Fruit fly (Drosophila melanogaster) whole organism, embryonic: Measurements from ENCODE around the gene CG7506.

ENCODE experiments used
- Atf-2 ChIP-seq: fragments of 200-800 bp; sonication (Bioruptor generic); optimal IDR thresholded peaks from 2 replicates; lab custom pipeline; 2016; ENCODE audit warnings: missing biosample characterization, missing genetic modification characterization
- B-H1 ChIP-seq: fragments of 200-800 bp; sonication (Bioruptor generic); IDR thresholded peaks from 3 replicates; pipeline ENCODE4 v1.3.6; 2022; ENCODE audit warnings: missing biosample characterization, missing genetic modification characterization
- CG10366 ChIP-seq: fragments of 200-800 bp; sonication (Bioruptor generic); IDR thresholded peaks from 2 replicates; pipeline ENCODE4 v1.3.6; 2022; ENCODE audit warnings: missing biosample characterization, missing genetic modification characterization
- CG13296 ChIP-seq: fragments of 200-800 bp; sonication (Bioruptor generic); optimal IDR thresholded peaks from 3 replicates; lab custom pipeline; 2018; ENCODE audit warnings: missing biosample characterization, mild to moderate bottlenecking, missing genetic modification characterization
- CG14441 ChIP-seq: fragments of 200-800 bp; sonication (Bioruptor generic); IDR thresholded peaks from 2 replicates; pipeline ENCODE4 v1.3.6; 2022; ENCODE audit warnings: missing biosample characterization, missing genetic modification characterization
- CG15514 ChIP-seq: fragments of 200-800 bp; sonication (Bioruptor generic); optimal IDR thresholded peaks from 3 replicates; lab custom pipeline; 2017; ENCODE audit warnings: missing biosample characterization, missing genetic modification characterization, mild to moderate bottlenecking, moderate library complexity, missing genetic modification reagents
- CG15696 ChIP-seq: fragments of 200-800 bp; sonication (Bioruptor generic); optimal IDR thresholded peaks from 2 replicates; lab custom pipeline; 2019; ENCODE audit warnings: missing biosample characterization, mild to moderate bottlenecking, missing genetic modification characterization, moderate library complexity
- CG17829 ChIP-seq: fragments of 200-800 bp; optimal IDR thresholded peaks from 2 replicates; lab custom pipeline; 2019; ENCODE audit warnings: missing biosample characterization, mild to moderate bottlenecking, missing genetic modification characterization, moderate library complexity
- CG18476 ChIP-seq: fragments of 200-800 bp; sonication (Bioruptor generic); optimal IDR thresholded peaks from 2 replicates; lab custom pipeline; 2016; ENCODE audit warnings: missing biosample characterization, mild to moderate bottlenecking, missing genetic modification characterization
- CG2712 ChIP-seq: fragments of 200-800 bp; optimal IDR thresholded peaks from 3 replicates; lab custom pipeline; 2019; ENCODE audit warnings: missing biosample characterization, mild to moderate bottlenecking, missing genetic modification characterization, moderate library complexity
- CG30020 ChIP-seq: fragments of 200-800 bp; optimal IDR thresholded peaks from 2 replicates; lab custom pipeline; 2019; ENCODE audit warnings: missing biosample characterization, mild to moderate bottlenecking, missing genetic modification characterization, moderate library complexity
- CG3065 ChIP-seq: fragments of 200-800 bp; sonication (Bioruptor generic); optimal IDR thresholded peaks from 2 replicates; lab custom pipeline; 2016; ENCODE audit warnings: missing biosample characterization, missing genetic modification characterization
- CG3281 ChIP-seq: fragments of 200-800 bp; sonication (Bioruptor generic); optimal IDR thresholded peaks from 3 replicates; lab custom pipeline; 2017; ENCODE audit warnings: missing biosample characterization, mild to moderate bottlenecking, missing genetic modification characterization
- CG34224 ChIP-seq: fragments of 200-800 bp; sonication (Bioruptor generic); IDR thresholded peaks from 3 replicates; pipeline ENCODE4 v1.3.6; 2022; ENCODE audit warnings: missing biosample characterization, missing genetic modification characterization; ENCODE audit not compliant: partially characterized antibody
- CG4424 ChIP-seq: fragments of 200-800 bp; sonication (Bioruptor generic); optimal IDR thresholded peaks from 3 replicates; lab custom pipeline; 2016; ENCODE audit warnings: missing biosample characterization, missing genetic modification characterization
- CG4617 ChIP-seq: fragments of 200-800 bp; sonication (Bioruptor generic); optimal IDR thresholded peaks from 3 replicates; lab custom pipeline; 2016; ENCODE audit warnings: missing biosample characterization, missing genetic modification characterization, borderline replicate concordance
- CG4730 ChIP-seq: fragments of 200-800 bp; sonication (Bioruptor generic); IDR thresholded peaks from 2 replicates; pipeline ENCODE4 v1.3.6; 2022; ENCODE audit warnings: missing biosample characterization, missing genetic modification characterization
- CG4854 ChIP-seq: fragments of 200-800 bp; sonication (Bioruptor generic); optimal IDR thresholded peaks from 2 replicates; lab custom pipeline; 2016; ENCODE audit warnings: missing biosample characterization, missing genetic modification characterization, inconsistent platforms
- CG5953 ChIP-seq: fragments of 200-800 bp; sonication (Bioruptor generic); IDR thresholded peaks from 2 replicates; pipeline ENCODE4 v1.3.6; 2022; ENCODE audit warnings: missing biosample characterization, missing genetic modification characterization
- CG9817 ChIP-seq: fragments of 200-800 bp; sonication (Bioruptor generic); optimal IDR thresholded peaks from 2 replicates; lab custom pipeline; 2018; ENCODE audit warnings: missing biosample characterization, mild to moderate bottlenecking, missing genetic modification characterization, moderate library complexity
- CoRest ChIP-seq: fragments of 200-800 bp; sonication (Bioruptor generic); optimal IDR thresholded peaks from 3 replicates; lab custom pipeline; 2018; ENCODE audit warnings: missing biosample characterization, mild to moderate bottlenecking, missing genetic modification characterization, moderate library complexity
- Dfd ChIP-seq, 2 experiments: fragments of >200 bp; optimal IDR thresholded peaks; 2 replicates each; lab custom pipeline; 2017; ENCODE audit warnings: missing biosample characterization in 2 of 2, missing genetic modification characterization in 2 of 2
- Eip74EF ChIP-seq, 2 experiments: fragments of 200-800 bp in 1 of 2; fragments of >200 bp in 1 of 2; sonication (Bioruptor generic) in 1 of 2; optimal IDR thresholded peaks; 2 replicates each; lab custom pipeline; 2017 to 2019; ENCODE audit warnings: missing biosample characterization in 2 of 2, missing genetic modification characterization in 2 of 2, mild to moderate bottlenecking in 1 of 2, moderate library complexity in 1 of 2
- Fer2 ChIP-seq: fragments of 200-800 bp; sonication (Bioruptor generic); optimal IDR thresholded peaks from 2 replicates; lab custom pipeline; 2018; ENCODE audit warnings: missing biosample characterization, mild to moderate bottlenecking, missing genetic modification characterization, moderate library complexity
- Gsc ChIP-seq: fragments of 200-800 bp; sonication (Bioruptor generic); IDR thresholded peaks from 2 replicates; pipeline ENCODE4 v1.3.6; 2022; ENCODE audit warnings: missing biosample characterization, missing genetic modification characterization
- NC2β ChIP-seq: fragments of 200-800 bp; sonication (Bioruptor generic); optimal IDR thresholded peaks from 2 replicates; lab custom pipeline; 2016; ENCODE audit warnings: missing biosample characterization, missing genetic modification characterization
- Ptx1 ChIP-seq: fragments of 200-800 bp; sonication (Bioruptor generic); IDR thresholded peaks from 2 replicates; pipeline ENCODE4 v1.3.6; 2022; ENCODE audit warnings: missing biosample characterization, missing genetic modification characterization
- Sox100B ChIP-seq: fragments of 200-800 bp; sonication (Bioruptor generic); optimal IDR thresholded peaks from 3 replicates; lab custom pipeline; 2018; ENCODE audit warnings: missing biosample characterization, mild to moderate bottlenecking, missing genetic modification characterization
- Stat92E ChIP-seq, 3 experiments: fragments of >200 bp in 2 of 3; fragments of 200-800 bp in 1 of 3; sonication (Bioruptor generic) in 1 of 3; optimal IDR thresholded peaks; 2 replicates each; lab custom pipeline; 2017 to 2019; ENCODE audit warnings: missing biosample characterization in 3 of 3, missing genetic modification characterization in 3 of 3, mild to moderate bottlenecking in 1 of 3, moderate library complexity in 1 of 3
- aop ChIP-seq: fragments of 200-800 bp; sonication (Bioruptor generic); IDR thresholded peaks from 2 replicates; pipeline ENCODE4 v1.3.6; 2022; ENCODE audit warnings: missing biosample characterization, missing genetic modification characterization
- az2 ChIP-seq: fragments of 200-800 bp; sonication (Bioruptor generic); optimal IDR thresholded peaks from 3 replicates; lab custom pipeline; 2016; ENCODE audit warnings: missing biosample characterization, missing genetic modification characterization
- cg ChIP-seq: fragments of 200-800 bp; sonication (Bioruptor generic); optimal IDR thresholded peaks from 3 replicates; lab custom pipeline; 2019; ENCODE audit warnings: missing biosample characterization, mild to moderate bottlenecking, missing genetic modification characterization, moderate library complexity
- chinmo ChIP-seq: fragments of 200-800 bp; sonication (Bioruptor generic); IDR thresholded peaks from 4 replicates; pipeline ENCODE4 v1.3.6; 2022; ENCODE audit warnings: missing biosample characterization, missing genetic modification characterization; ENCODE audit not compliant: partially characterized antibody
- crp ChIP-seq, 2 experiments: fragments of 200-800 bp; sonication (Bioruptor generic); optimal IDR thresholded peaks; 2 replicates in 1 of 2; 3 replicates in 1 of 2; lab custom pipeline; 2017; ENCODE audit warnings: missing biosample characterization in 2 of 2, missing genetic modification characterization in 2 of 2, mild to moderate bottlenecking in 1 of 2, moderate library complexity in 1 of 2
- da ChIP-seq: fragments of 200-800 bp; sonication (Bioruptor generic); optimal IDR thresholded peaks from 2 replicates; lab custom pipeline; 2016; ENCODE audit warnings: missing biosample characterization, missing genetic modification characterization
- dmrt11E ChIP-seq: fragments of 200-800 bp; sonication (Bioruptor generic); optimal IDR thresholded peaks from 3 replicates; lab custom pipeline; 2018; ENCODE audit warnings: missing biosample characterization, mild to moderate bottlenecking, missing genetic modification characterization, moderate library complexity
- ewg ChIP-seq: fragments of 200-800 bp; sonication (Bioruptor generic); optimal IDR thresholded peaks from 3 replicates; lab custom pipeline; 2017; ENCODE audit warnings: mild to moderate bottlenecking, missing biosample characterization, missing genetic modification reagents, missing genetic modification characterization
- gce ChIP-seq: fragments of 200-800 bp; sonication (Bioruptor generic); IDR thresholded peaks from 3 replicates; pipeline ENCODE4 v1.3.6; 2022; ENCODE audit warnings: missing biosample characterization, missing genetic modification characterization
- kah ChIP-seq: fragments of 200-800 bp; sonication (Bioruptor generic); optimal IDR thresholded peaks from 2 replicates; lab custom pipeline; 2018; ENCODE audit warnings: missing biosample characterization, mild to moderate bottlenecking, missing genetic modification characterization
- nom ChIP-seq: fragments of 200-800 bp; sonication (Bioruptor generic); optimal IDR thresholded peaks from 2 replicates; lab custom pipeline; 2017; ENCODE audit warnings: missing biosample characterization, missing genetic modification characterization, mild to moderate bottlenecking, moderate library complexity, missing genetic modification reagents
- pho ChIP-seq: fragments of 200-800 bp; sonication (Bioruptor generic); optimal IDR thresholded peaks from 2 replicates; lab custom pipeline; 2016; ENCODE audit warnings: missing biosample characterization, missing genetic modification characterization
- phol ChIP-seq: fragments of 200-800 bp; sonication (Bioruptor generic); optimal IDR thresholded peaks from 3 replicates; lab custom pipeline; 2018; ENCODE audit warnings: missing biosample characterization, mild to moderate bottlenecking, missing genetic modification characterization, moderate library complexity
- psq ChIP-seq: fragments of 200-800 bp; sonication (Bioruptor generic); optimal IDR thresholded peaks from 2 replicates; lab custom pipeline; 2017; ENCODE audit warnings: missing biosample characterization, missing genetic modification characterization
- pzg ChIP-seq: fragments of 200-800 bp; sonication (Bioruptor generic); optimal IDR thresholded peaks from 3 replicates; lab custom pipeline; 2018; ENCODE audit warnings: missing biosample characterization, mild to moderate bottlenecking, missing genetic modification characterization, moderate library complexity
- ro ChIP-seq: fragments of 200-800 bp; sonication (Bioruptor generic); IDR thresholded peaks from 2 replicates; pipeline ENCODE4 v1.3.6; 2022; ENCODE audit warnings: missing biosample characterization, missing genetic modification characterization
- sd ChIP-seq: fragments of 200-800 bp; sonication (Bioruptor generic); optimal IDR thresholded peaks from 3 replicates; lab custom pipeline; 2018; ENCODE audit warnings: missing biosample characterization, mild to moderate bottlenecking, missing genetic modification characterization, moderate library complexity
- slbo ChIP-seq: fragments of 200-800 bp; sonication (Bioruptor generic); IDR thresholded peaks from 2 replicates; pipeline ENCODE4 v1.3.6; 2022; ENCODE audit warnings: missing biosample characterization, missing genetic modification characterization
- sob ChIP-seq: fragments of 200-800 bp; sonication (Bioruptor generic); IDR thresholded peaks from 2 replicates; pipeline ENCODE4 v1.3.6; 2022; ENCODE audit warnings: missing biosample characterization, missing genetic modification characterization
- twi ChIP-seq: fragments of 200-800 bp; optimal IDR thresholded peaks from 2 replicates; lab custom pipeline; 2019; ENCODE audit warnings: missing biosample characterization, mild to moderate bottlenecking, missing genetic modification characterization, moderate library complexity

The CG7506 gene

DNA sequence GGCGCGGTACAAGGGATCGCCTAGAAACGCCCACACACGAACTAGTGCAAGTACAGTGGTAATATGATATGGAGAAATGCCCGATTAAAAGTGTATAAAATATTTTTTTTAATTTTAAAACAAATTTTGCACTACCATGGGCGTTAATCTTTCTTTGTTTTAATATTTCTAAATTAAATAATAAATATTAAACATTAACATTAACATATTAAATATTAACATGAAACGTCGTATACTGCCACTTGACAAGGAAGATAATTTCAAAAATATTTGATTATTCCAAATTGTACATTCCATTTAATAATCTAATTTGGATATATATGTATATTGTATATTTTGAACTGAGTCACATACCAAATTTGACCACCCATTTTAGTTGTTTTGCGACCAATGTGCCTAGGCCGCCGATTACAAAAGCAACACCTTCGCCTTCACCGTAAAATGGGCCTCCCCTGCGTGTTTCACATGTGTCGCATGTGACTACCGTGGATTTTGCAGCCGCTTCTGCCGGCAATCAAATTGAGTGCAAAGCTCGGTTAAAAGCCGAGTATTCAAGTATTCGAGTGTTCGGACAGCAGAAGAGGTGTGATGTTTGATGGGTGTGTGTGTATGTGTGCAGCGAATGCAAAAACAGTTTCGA is 49.2 kb downstream of the CG7506 start (continued):
- TF ChIP-seq CG10366 (GFP tag; lab: Robert Waterston, UW) (no peak), CG5953 (no peak), CG15514 (GFP tag; lab: Kevin White, UChicago) (no peak), Sox100B (GFP tag; lab: Kevin White, UChicago) (peak; percentile 72), da (no peak), az2 (GFP tag; lab: Kevin White, UChicago) (peak; percentile 19), twi (no peak), dmrt11E (tag; lab: Kevin White, UChicago) (peak; percentile 54), CG15696 (tag; lab: Kevin White, UChicago) (no peak), CoRest (tag; lab: Kevin White, UChicago) (peak; percentile 54), CG14441 (GFP tag; lab: Robert Waterston, UW) (0 out of 2 replicates have a peak, but pooled peaks have one; percentile 5), CG3065 (GFP tag; lab: Kevin White, UChicago) (no peak), Eip74EF (GFP tag; optimal IDR thresholded peaks at IDR 0.05; lab: Kevin White, UChicago) (peak in 1 of 2 experiments; percentile 37), CG4424 (GFP tag; lab: Kevin White, UChicago) (peak; percentile 40), pho (GFP tag; lab: Kevin White, UChicago) (no peak), CG17829 (tag; lab: Kevin White, UChicago) (no peak), CG4617 (GFP tag; lab: Kevin White, UChicago) (no peak), sd (tag; lab: Kevin White, UChicago) (no peak), Dfd (GFP tag; optimal IDR thresholded peaks at IDR 0.05; lab: Kevin White, UChicago) (no peak), crp (GFP tag; optimal IDR thresholded peaks at IDR 0.05; lab: Kevin White, UChicago) (no peak), psq (no peak), CG34224 (GFP tag; lab: Robert Waterston, UW) (no peak), B-H1 (no peak), gce (GFP tag; lab: Robert Waterston, UW) (no peak), ewg (GFP tag; lab: Kevin White, UChicago) (no peak), sob (GFP tag; lab: Robert Waterston, UW) (no peak), CG3281 (GFP tag; lab: Kevin White, UChicago) (no peak), kah (no peak), Gsc (no peak), CG2712 (no peak), CG18476 (GFP tag; lab: Kevin White, UChicago) (no peak), Fer2 (tag; lab: Kevin White, UChicago) (no peak), CG9817 (tag; lab: Kevin White, UChicago) (peak; percentile 9), slbo (GFP tag; lab: Robert Waterston, UW) (no peak), ro (GFP tag; lab: Robert Waterston, UW) (no peak), CG30020 (tag; lab: Kevin White, UChicago) (no peak), aop (no peak), Atf-2 (GFP tag; lab: Kevin White, UChicago) (no peak), pzg (no peak), CG13296 (no peak), NC2β (GFP tag; lab: Kevin White, UChicago) (no peak), Ptx1 (peak; percentile 41; the same call in 1 of the 2 replicates), phol (tag; lab: Kevin White, UChicago) (peak; percentile 72), nom (GFP tag; lab: Kevin White, UChicago) (no peak), Stat92E (GFP tag; optimal IDR thresholded peaks at IDR 0.05; lab: Kevin White, UChicago) (no peak), chinmo (GFP tag; lab: Robert Waterston, UW) (no peak), CG4854 (GFP tag; lab: Kevin White, UChicago) (no peak), cg (GFP tag; lab: Kevin White, UChicago) (no peak), CG4730 (GFP tag; lab: Robert Waterston, UW) (no peak)
